Worm (Caenorhabditis elegans) whole organism, L1 larva: Measurements from ENCODE around the gene his-73.

Experiments used
- C34B4.2 ChIP-seq: sonication (generic microtip); optimal IDR thresholded peaks from 2 replicates; lab custom pipeline; 2017; ENCODE audit warnings: mild to moderate bottlenecking, missing genetic modification characterization, missing compliant biosample characterization
- ceh-82 ChIP-seq, 3 experiments: fragments of 150-350 bp in 1 of 3; sonication (generic microtip) in 2 of 3; optimal IDR thresholded peaks; 2 replicates each; lab custom pipeline; 2014 to 2017; ENCODE audit warnings: missing biosample characterization in 3 of 3, missing genetic modification characterization in 3 of 3
- dsc-1 ChIP-seq: sonication (generic microtip); optimal IDR thresholded peaks from 2 replicates; lab custom pipeline; 2016; ENCODE audit warnings: mild to moderate bottlenecking, missing genetic modification characterization, missing compliant biosample characterization
- efl-1 ChIP-seq, 4 experiments: fragments of 150-350 bp; optimal IDR thresholded peaks in 3 of 4; peaks in 1 of 4; 1 replicate in 1 of 4; 2 replicates in 3 of 4; lab custom pipeline; 2014; ENCODE audit warnings: missing biosample characterization in 2 of 4, missing genetic modification characterization in 2 of 4, missing genetic modification reagents in 2 of 4
- fkh-8 ChIP-seq: sonication (generic microtip); optimal IDR thresholded peaks from 2 replicates; lab custom pipeline; 2016; ENCODE audit warnings: mild to moderate bottlenecking, missing genetic modification characterization, missing compliant biosample characterization
- grh-1 ChIP-seq: fragments of 200-800 bp; sonication (Bioruptor generic); IDR thresholded peaks from 2 replicates; pipeline ENCODE4 v1.3.6; 2022; ENCODE audit warnings: missing genetic modification reagents, missing genetic modification characterization, missing compliant biosample characterization
- lin-14 ChIP-seq: fragments of 200-800 bp; sonication (Bioruptor generic); optimal IDR thresholded peaks from 2 replicates; lab custom pipeline; 2018; ENCODE audit warnings: mild to moderate bottlenecking, missing genetic modification characterization, moderate library complexity, missing compliant biosample characterization
- nhr-20 ChIP-seq: sonication (generic microtip); optimal IDR thresholded peaks from 2 replicates; lab custom pipeline; 2016; ENCODE audit warnings: mild to moderate bottlenecking, missing genetic modification characterization, missing compliant biosample characterization
- nhr-47 ChIP-seq: sonication (generic microtip); optimal IDR thresholded peaks from 2 replicates; lab custom pipeline; 2016; ENCODE audit warnings: mild to moderate bottlenecking, missing genetic modification characterization, moderate library complexity, missing compliant biosample characterization
- nhr-71 ChIP-seq: sonication (generic microtip); optimal IDR thresholded peaks from 2 replicates; lab custom pipeline; 2016; ENCODE audit warnings: mild to moderate bottlenecking, missing genetic modification characterization, moderate library complexity, missing compliant biosample characterization
- nhr-77 ChIP-seq: fragments of 150-350 bp; optimal IDR thresholded peaks from 2 replicates; lab custom pipeline; 2014; ENCODE audit warnings: missing biosample characterization, missing genetic modification characterization
- nhr-85 ChIP-seq: sonication (generic microtip); peaks from one replicate; lab custom pipeline; 2016; ENCODE audit warnings: missing genetic modification characterization, inconsistent platforms, missing compliant biosample characterization
- sox-4 ChIP-seq: sonication (generic microtip); optimal IDR thresholded peaks from 2 replicates; lab custom pipeline; 2016; ENCODE audit warnings: missing genetic modification characterization, missing compliant biosample characterization
- zag-1 ChIP-seq: fragments of 150-350 bp; optimal IDR thresholded peaks from 2 replicates; lab custom pipeline; 2014; ENCODE audit warnings: missing biosample characterization, missing genetic modification characterization
- ztf-4 ChIP-seq: fragments of 150-350 bp; optimal IDR thresholded peaks from 2 replicates; lab custom pipeline; 2014; ENCODE audit warnings: missing biosample characterization, missing genetic modification characterization

Gene his-73

DNA sequence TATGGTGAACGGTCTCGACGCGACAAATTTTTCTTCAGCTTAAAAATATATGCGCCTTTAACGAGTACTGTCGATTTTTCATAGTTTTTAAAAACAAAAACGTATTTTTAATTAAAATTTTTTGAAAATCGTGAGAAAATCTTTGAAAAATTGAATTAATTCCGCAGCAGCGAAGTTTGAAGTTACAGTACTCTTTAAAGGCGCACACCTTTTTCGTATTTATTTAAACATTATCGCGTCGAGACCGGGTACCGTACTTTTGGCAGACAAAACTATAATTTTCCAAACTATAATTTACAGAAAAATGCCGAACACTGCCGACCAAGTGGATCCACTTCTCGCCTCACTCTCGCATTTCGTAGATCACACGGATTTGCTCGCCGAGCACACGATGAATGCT lies 32.3 kb downstream of the his-73 start, which contains the start of gene F15D4.2:
F15D4.2 (plus strand) TSS at position 301 of the 400 bp plus-strand sequence.
- TF ChIP-seq nhr-20 (tag; lab: Kevin White, UChicago) = no peak
- no peak for TF ChIP-seq efl-1 (optimal IDR thresholded peaks at IDR 0.05; lab: Kevin White, UChicago)
- peak in 1 of 2 experiments; percentile 29 for TF ChIP-seq efl-1 (GFP tag; optimal IDR thresholded peaks at IDR 0.05 in 1 of 2; lab: Kevin White, UChicago)
- TF ChIP-seq ztf-4 (tag; lab: Kevin White, UChicago) = no peak
- TF ChIP-seq, all 84 proteins: peak for 1

ce11 chrII:13219373-13219772 lies 35.9 kb downstream of the his-73 start:
- TF ChIP-seq nhr-77 (tag; lab: Kevin White, UChicago) (no peak), dsc-1 (tag; lab: Kevin White, UChicago) (peak; percentile 64)
- TF ChIP-seq, all 84 proteins: peak for 1

DNA sequence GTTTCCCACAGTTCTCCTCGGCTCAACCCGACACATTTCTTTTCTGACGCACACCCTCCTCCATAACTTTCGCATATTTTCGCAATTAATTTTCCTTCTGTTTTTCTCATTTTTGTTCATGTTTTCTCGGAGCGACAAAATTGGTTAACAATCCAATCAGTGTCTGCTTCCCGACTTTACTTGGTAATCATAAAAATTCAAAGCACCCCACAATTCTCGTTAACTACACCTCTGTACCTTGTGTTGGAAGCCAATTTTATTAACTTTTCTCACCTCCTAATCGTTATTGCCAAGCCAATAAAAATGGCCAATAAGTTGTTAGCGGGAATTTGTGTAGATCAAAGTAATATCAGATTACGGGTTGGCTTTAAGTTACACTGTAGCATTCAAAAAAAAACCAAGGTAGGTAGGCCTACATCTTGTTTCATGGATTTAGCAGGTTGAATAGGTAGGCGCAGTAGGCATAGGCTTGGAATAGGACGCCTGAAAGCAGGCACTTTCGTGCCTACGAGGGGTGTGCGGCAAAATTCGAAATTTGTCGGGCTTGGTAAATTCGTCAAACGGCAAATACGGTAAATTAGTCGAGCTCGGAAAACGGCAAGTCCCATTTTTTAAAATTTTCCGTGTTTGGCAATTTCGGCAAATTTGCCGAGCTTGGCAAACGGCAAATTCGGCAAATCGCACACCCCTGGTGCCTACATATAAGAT lies 47.1 kb downstream of the his-73 start:
- TF ChIP-seq sox-4 (tag; lab: Kevin White, UChicago) (no peak), lin-14 (GFP tag; lab: Kevin White, UChicago) (peak; percentile 24), fkh-8 (tag; lab: Kevin White, UChicago) (peak; percentile 56), efl-1 (optimal IDR thresholded peaks at IDR 0.05; lab: Kevin White, UChicago) (no peak), efl-1 (GFP tag; optimal IDR thresholded peaks at IDR 0.05 in 1 of 2; lab: Kevin White, UChicago) (peak in 1 of 2 experiments; percentile 32), C34B4.2 (tag; lab: Kevin White, UChicago) (no peak), nhr-71 (peak; percentile 21), ceh-82 (tag; optimal IDR thresholded peaks at IDR 0.05; lab: Kevin White, UChicago) (no peak), zag-1 (no peak), grh-1 (GFP tag; lab: Robert Waterston, UW) (no peak), nhr-47 (tag; lab: Kevin White, UChicago) (peak; percentile 31), nhr-85 (tag; lab: Kevin White, UChicago) (peak; percentile 44)
